Fruit fly (Drosophila melanogaster): Measurements from ENCODE around the gene CG17726.

DNA sequence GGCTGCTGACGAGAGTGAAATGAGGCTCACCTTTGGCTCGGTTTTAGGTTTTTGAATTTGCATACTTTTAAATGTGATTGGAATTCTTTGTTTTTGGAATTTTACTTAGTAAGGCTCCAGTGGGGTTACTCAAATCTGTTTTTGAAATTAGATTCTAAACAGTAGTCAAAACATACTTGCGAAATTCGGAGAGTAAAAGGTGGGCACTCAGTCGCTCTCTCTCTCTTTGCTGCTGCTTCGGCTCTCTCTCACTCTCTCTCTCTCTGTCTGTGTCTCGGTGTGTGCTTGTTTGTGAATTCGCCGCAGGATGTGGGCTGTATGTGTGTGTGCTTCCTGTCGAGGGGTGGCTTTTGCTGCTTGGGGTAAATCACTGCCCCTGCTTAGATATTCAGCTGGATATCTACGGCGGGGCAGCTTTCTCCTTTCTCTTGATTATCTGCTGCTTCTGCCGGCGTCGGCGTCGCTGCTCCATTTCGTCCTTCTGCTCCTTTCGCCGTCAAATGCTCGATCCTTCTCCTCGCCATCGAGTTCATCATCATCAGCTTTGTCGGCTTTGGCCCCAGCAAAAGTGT lies 27.9 kb downstream of the CG17726 start:
- TF ChIP-seq EcR (GFP tag; optimal IDR thresholded peaks at IDR 0.05) (no peak), psq (optimal IDR thresholded peaks at IDR 0.05) (no peak), CG8478 (optimal IDR thresholded peaks at IDR 0.05) (no peak), Dll (optimal IDR thresholded peaks at IDR 0.05) (no peak), usp (GFP tag; optimal IDR thresholded peaks at IDR 0.05) (no peak)

Data from whole organism.